Fruit fly (Drosophila melanogaster) whole organism, adult: ENCODE results near the gene U4-U6-60K.

Experiments
- CG11617 ChIP-seq: fragments of 200-800 bp; sonication (Bioruptor generic); optimal IDR thresholded peaks from 2 replicates; lab custom pipeline; 2017; ENCODE audit warnings: mild to moderate bottlenecking, missing biosample characterization, missing genetic modification reagents, missing genetic modification characterization
- CG12768 ChIP-seq: fragments of 200-800 bp; sonication (Bioruptor generic); optimal IDR thresholded peaks from 2 replicates; lab custom pipeline; 2017; ENCODE audit warnings: missing biosample characterization, missing genetic modification characterization, mild to moderate bottlenecking, moderate library complexity, missing genetic modification reagents
- CG14711 ChIP-seq: fragments of 200-800 bp; sonication (Bioruptor generic); optimal IDR thresholded peaks from 2 replicates; lab custom pipeline; 2018; ENCODE audit warnings: missing biosample characterization, mild to moderate bottlenecking, missing genetic modification characterization, moderate library complexity
- CG1620 ChIP-seq: fragments of 200-800 bp; sonication (Bioruptor generic); optimal IDR thresholded peaks from 2 replicates; lab custom pipeline; 2016; ENCODE audit warnings: missing biosample characterization, missing genetic modification characterization
- CG33017 ChIP-seq: fragments of 200-800 bp; sonication (Bioruptor generic); optimal IDR thresholded peaks from 2 replicates; lab custom pipeline; 2018; ENCODE audit warnings: missing biosample characterization, mild to moderate bottlenecking, missing genetic modification characterization, moderate library complexity
- CG5204 ChIP-seq: fragments of 200-800 bp; sonication (Bioruptor generic); optimal IDR thresholded peaks from 2 replicates; lab custom pipeline; 2016; ENCODE audit warnings: missing biosample characterization, missing genetic modification characterization
- CG7045 ChIP-seq: fragments of 200-800 bp; sonication (Bioruptor generic); optimal IDR thresholded peaks from 2 replicates; lab custom pipeline; 2017; ENCODE audit warnings: missing biosample characterization, mild to moderate bottlenecking, missing genetic modification characterization
- CG7101 ChIP-seq: fragments of 200-800 bp; sonication (Bioruptor generic); optimal IDR thresholded peaks from 2 replicates; lab custom pipeline; 2018; ENCODE audit warnings: missing biosample characterization, mild to moderate bottlenecking, missing genetic modification characterization, moderate library complexity
- Clk ChIP-seq: fragments of 200-800 bp; sonication (Bioruptor generic); optimal IDR thresholded peaks from 2 replicates; lab custom pipeline; 2017; ENCODE audit warnings: missing biosample characterization, missing genetic modification characterization
- Crg-1 ChIP-seq: fragments of 200-800 bp; sonication (Bioruptor generic); optimal IDR thresholded peaks from 2 replicates; lab custom pipeline; 2016; ENCODE audit warnings: missing biosample characterization, missing genetic modification characterization
- Hr96 ChIP-seq: fragments of 200-800 bp; sonication (Bioruptor generic); optimal IDR thresholded peaks from 2 replicates; lab custom pipeline; 2016; ENCODE audit warnings: missing biosample characterization, missing genetic modification characterization
- Mnt ChIP-seq: fragments of 200-800 bp; sonication (Bioruptor generic); optimal IDR thresholded peaks from 2 replicates; lab custom pipeline; 2016; ENCODE audit warnings: missing biosample characterization, mild to moderate bottlenecking, missing genetic modification characterization
- bab1 ChIP-seq: fragments of 200-800 bp; sonication (Bioruptor generic); optimal IDR thresholded peaks from 3 replicates; lab custom pipeline; 2019; ENCODE audit warnings: missing biosample characterization, mild to moderate bottlenecking, missing genetic modification characterization, moderate library complexity
- cic ChIP-seq: fragments of 200-800 bp; sonication (Bioruptor generic); optimal IDR thresholded peaks from 2 replicates; lab custom pipeline; 2017; ENCODE audit warnings: missing biosample characterization, mild to moderate bottlenecking, missing genetic modification characterization, moderate library complexity
- cnc ChIP-seq, 2 experiments: fragments of >200 bp; optimal IDR thresholded peaks; 2 replicates each; lab custom pipeline; 2017
- kay ChIP-seq: fragments of 200-800 bp; sonication (Bioruptor generic); peaks from one replicate; lab custom pipeline; 2016; ENCODE audit warnings: missing biosample characterization, missing genetic modification characterization, borderline replicate concordance
- ovo ChIP-seq: fragments of 200-800 bp; sonication (Bioruptor generic); optimal IDR thresholded peaks from 2 replicates; lab custom pipeline; 2016; ENCODE audit warnings: missing biosample characterization, missing genetic modification characterization
- pad ChIP-seq: fragments of 200-800 bp; sonication (Bioruptor generic); optimal IDR thresholded peaks from 3 replicates; lab custom pipeline; 2017; ENCODE audit warnings: missing biosample characterization, missing genetic modification characterization, mild to moderate bottlenecking, moderate library complexity, missing genetic modification reagents
- tj ChIP-seq: fragments of 200-800 bp; sonication (Bioruptor generic); optimal IDR thresholded peaks from 3 replicates; lab custom pipeline; 2017; ENCODE audit warnings: missing biosample characterization, mild to moderate bottlenecking, missing genetic modification characterization, moderate library complexity
- toe ChIP-seq: fragments of 200-800 bp; sonication (Bioruptor generic); optimal IDR thresholded peaks from 2 replicates; lab custom pipeline; 2016; ENCODE audit warnings: missing biosample characterization, missing genetic modification characterization

The U4-U6-60K gene

dm6 chr3L:17488622-17489391 lies 24.9 kb downstream of the U4-U6-60K start:
- TF ChIP-seq Crg-1, result no peak
- no peak for TF ChIP-seq bab1 (GFP tag; lab: Kevin White, UChicago)
- TF ChIP-seq kay, result no peak
- TF ChIP-seq cic, result no peak
- no peak for TF ChIP-seq Clk (GFP tag; lab: Kevin White, UChicago)
- TF ChIP-seq Mnt (GFP tag; lab: Kevin White, UChicago), result no peak
- no peak for TF ChIP-seq CG11617 (GFP tag; lab: Kevin White, UChicago)
- no peak for TF ChIP-seq CG7045 (GFP tag; lab: Kevin White, UChicago)
- TF ChIP-seq CG1620 (GFP tag; lab: Kevin White, UChicago), result no peak
- no peak for TF ChIP-seq toe (GFP tag; lab: Kevin White, UChicago)
- TF ChIP-seq Hr96 (GFP tag; lab: Kevin White, UChicago), result no peak
- no peak for TF ChIP-seq CG12768
- TF ChIP-seq CG33017, result no peak
- no peak for TF ChIP-seq ovo (GFP tag; lab: Kevin White, UChicago)
- no peak for TF ChIP-seq CG5204 (GFP tag; lab: Kevin White, UChicago)

- TF ChIP-seq CG1620 (GFP tag; lab: Kevin White, UChicago) (no peak), tj (peak; percentile 11), Hr96 (GFP tag; lab: Kevin White, UChicago) (peak; percentile 4), pad (GFP tag; lab: Kevin White, UChicago) (no peak), toe (GFP tag; lab: Kevin White, UChicago) (no peak), CG12768 (peak; percentile 26), kay (no peak), bab1 (GFP tag; lab: Kevin White, UChicago) (peak; percentile 48), CG11617 (GFP tag; lab: Kevin White, UChicago) (no peak), CG14711 (peak; percentile 40), cic (peak; percentile 65), Crg-1 (no peak), ovo (GFP tag; lab: Kevin White, UChicago) (no peak), CG7101 (tag; lab: Kevin White, UChicago) (peak; percentile 58), Mnt (GFP tag; lab: Kevin White, UChicago) (peak; percentile 45), Clk (GFP tag; lab: Kevin White, UChicago) (no peak), CG7045 (GFP tag; lab: Kevin White, UChicago) (no peak), CG5204 (GFP tag; lab: Kevin White, UChicago) (peak; percentile 33), CG33017 (peak; percentile 38), cnc (optimal IDR thresholded peaks at IDR 0.05; lab: Kevin White, UChicago) (no peak)
Measured at dm6 chr3L:17486794-17487726, 26.7 kb downstream of the U4-U6-60K start, which contains the start of gene Oatp74D. Gene Oatp74D (plus strand): TSS chr3L:17487118.

dm6 chr3L:17486130-17486529 lies 27.6 kb downstream of the U4-U6-60K start, which contains the start of gene CG6333:
Gene CG6333 (minus strand): TSS chr3L:17486230.
- TF ChIP-seq CG7045 (GFP tag; lab: Kevin White, UChicago) (no peak), kay (peak; percentile 49)

dm6 chr3L:17485280-17485792 lies 28.4 kb downstream of the U4-U6-60K start:
- TF ChIP-seq CG7045 (GFP tag; lab: Kevin White, UChicago) (no peak), cic (no peak), kay (peak; percentile 88), bab1 (GFP tag; lab: Kevin White, UChicago) (no peak), toe (GFP tag; lab: Kevin White, UChicago) (no peak), CG33017 (peak; percentile 18), CG14711 (peak; percentile 2), ovo (GFP tag; lab: Kevin White, UChicago) (peak; percentile 23), cnc (optimal IDR thresholded peaks at IDR 0.05; lab: Kevin White, UChicago) (no peak), Mnt (GFP tag; lab: Kevin White, UChicago) (no peak), tj (no peak), pad (GFP tag; lab: Kevin White, UChicago) (peak; percentile 43), Hr96 (GFP tag; lab: Kevin White, UChicago) (peak; percentile 36), Clk (GFP tag; lab: Kevin White, UChicago) (no peak), Crg-1 (peak; percentile 55), CG1620 (GFP tag; lab: Kevin White, UChicago) (no peak), CG12768 (no peak), CG5204 (GFP tag; lab: Kevin White, UChicago) (no peak), CG11617 (GFP tag; lab: Kevin White, UChicago) (peak; percentile 35), CG7101 (tag; lab: Kevin White, UChicago) (peak; percentile 64)

- TF ChIP-seq CG12768 (no peak), cnc (optimal IDR thresholded peaks at IDR 0.05; lab: Kevin White, UChicago) (no peak), ovo (GFP tag; lab: Kevin White, UChicago) (no peak), CG14711 (no peak), Hr96 (GFP tag; lab: Kevin White, UChicago) (no peak), CG1620 (GFP tag; lab: Kevin White, UChicago) (no peak), CG7045 (GFP tag; lab: Kevin White, UChicago) (no peak), CG5204 (GFP tag; lab: Kevin White, UChicago) (no peak), pad (GFP tag; lab: Kevin White, UChicago) (no peak), bab1 (GFP tag; lab: Kevin White, UChicago) (no peak), cic (no peak), toe (GFP tag; lab: Kevin White, UChicago) (no peak), kay (no peak), Crg-1 (no peak), CG7101 (tag; lab: Kevin White, UChicago) (no peak), Mnt (GFP tag; lab: Kevin White, UChicago) (no peak), Clk (GFP tag; lab: Kevin White, UChicago) (no peak), CG11617 (GFP tag; lab: Kevin White, UChicago) (no peak)
Measured at dm6 chr3L:17478826-17479225, 34.9 kb downstream of the U4-U6-60K start, which contains the start of the genes CG13733 and qjt. Gene CG13733 (minus strand): TSS chr3L:17478926. Gene qjt (plus strand): TSS chr3L:17479096.
